Worm (Caenorhabditis elegans): ENCODE measurements around the gene F40G9.8.

Gene F40G9.8

DNA sequence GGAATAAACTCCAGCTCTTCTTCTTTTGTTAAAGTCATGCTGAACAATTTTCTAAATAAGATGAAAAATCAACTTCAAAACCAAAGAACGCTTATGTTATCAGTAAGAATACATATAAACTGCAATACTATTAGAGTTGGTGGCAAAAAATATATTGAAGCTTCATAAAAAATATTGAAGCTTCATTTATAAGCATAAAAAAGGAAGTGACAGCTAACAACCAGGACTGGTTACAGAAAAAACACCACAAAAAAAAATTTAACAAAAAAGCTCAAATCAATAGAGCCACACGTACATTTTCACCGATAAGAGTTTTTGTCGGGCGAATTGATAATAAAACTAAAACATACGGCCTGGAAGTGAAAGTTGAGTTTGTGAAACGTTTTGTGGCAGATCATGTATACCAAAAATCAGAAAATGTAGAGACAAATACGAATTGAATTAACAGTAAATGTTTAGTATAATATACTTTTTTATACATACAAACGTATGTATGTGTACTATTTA lies 17.1 kb downstream of the F40G9.8 start, which contains the start of gene sqst-5:
Gene sqst-5, minus strand, starts transcription at position 51 of the 507 bp plus-strand sequence.
- TF ChIP-seq pqm-1 (tag; optimal IDR thresholded peaks at IDR 0.05) (peak; percentile 59), snpc-4 (tag; optimal IDR thresholded peaks at IDR 0.05) (no peak), tbx-2 (tag; optimal IDR thresholded peaks at IDR 0.05) (no peak), elt-2 (tag; optimal IDR thresholded peaks at IDR 0.05) (peak; percentile 76)

DNA sequence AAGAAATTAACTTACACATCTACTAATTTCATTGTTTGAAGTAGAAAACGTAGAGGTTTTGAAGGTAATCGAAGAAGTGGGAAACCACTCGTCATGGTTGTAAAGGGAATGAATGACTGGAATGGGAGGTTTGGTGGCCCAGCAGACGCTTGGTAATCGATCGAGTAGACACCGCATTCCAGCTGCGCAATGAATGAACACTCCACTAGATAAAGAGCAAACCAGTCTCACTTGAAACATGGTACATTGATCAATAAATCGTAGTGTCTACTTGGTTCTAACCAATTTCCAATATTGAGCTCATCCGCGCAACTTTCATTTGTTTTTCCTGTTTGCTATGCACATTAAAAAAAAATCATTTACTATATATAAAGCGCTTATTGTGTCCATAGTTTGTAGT lies 18.3 kb downstream of the F40G9.8 start, which contains the start of gene fbxb-84:
Gene fbxb-84, minus strand, starts transcription at position 101 of the 400 bp plus-strand sequence.
- no peak for TF ChIP-seq mml-1 (tag; optimal IDR thresholded peaks at IDR 0.05)
- no peak for TF ChIP-seq nhr-28 (tag; optimal IDR thresholded peaks at IDR 0.05)
- no peak for TF ChIP-seq ama-1 (optimal IDR thresholded peaks at IDR 0.05)
- no peak for TF ChIP-seq fkh-2 (tag; optimal IDR thresholded peaks at IDR 0.05)
- TF ChIP-seq unc-39 (tag; optimal IDR thresholded peaks at IDR 0.05): no peak
- no peak for TF ChIP-seq sea-2 (GFP tag; optimal IDR thresholded peaks at IDR 0.05)
- no peak for TF ChIP-seq tbx-2 (tag; optimal IDR thresholded peaks at IDR 0.05)
- TF ChIP-seq ceh-16 (tag; optimal IDR thresholded peaks at IDR 0.05): no peak
- no peak for TF ChIP-seq ztf-11 (tag; optimal IDR thresholded peaks at IDR 0.05)
- TF ChIP-seq elt-1 (tag; optimal IDR thresholded peaks at IDR 0.05): no peak

DNA sequence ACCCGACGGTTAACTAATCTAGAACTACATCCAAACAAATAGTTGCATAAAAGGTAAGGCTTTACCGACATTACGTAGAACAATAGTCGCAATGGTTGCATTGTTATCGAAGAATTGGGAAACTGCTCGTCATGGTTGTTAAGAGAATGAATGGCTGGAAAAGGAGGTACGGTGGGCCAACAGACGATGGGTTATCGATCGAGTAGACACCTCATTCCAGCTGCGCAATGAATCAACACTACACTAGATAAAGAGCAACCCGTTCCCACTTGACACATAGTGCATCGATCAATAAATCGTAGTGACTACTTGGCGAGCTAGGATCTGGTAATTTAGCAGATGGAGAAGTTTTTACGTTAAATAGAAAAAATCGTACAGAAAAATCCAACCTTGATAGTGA lies 19.6 kb downstream of the F40G9.8 start, which contains the start of the genes T17A3.12 and fbxb-83:
Gene T17A3.12, minus strand, starts transcription at position 101 of the 400 bp plus-strand sequence.
Gene fbxb-83, minus strand, starts transcription at position 134 of the 400 bp plus-strand sequence.
- TF ChIP-seq fkh-10 (GFP tag; optimal IDR thresholded peaks at IDR 0.05) (no peak), nhr-43 (tag; optimal IDR thresholded peaks at IDR 0.05; ENCODE audit: poor library complexity, severe bottlenecking) (no peak), egl-27 (tag; optimal IDR thresholded peaks at IDR 0.05) (no peak), pha-4 (tag; optimal IDR thresholded peaks at IDR 0.05) (no peak), nhr-12 (tag; optimal IDR thresholded peaks at IDR 0.05) (no peak), ceh-82 (tag; optimal IDR thresholded peaks at IDR 0.05) (no peak), elt-1 (tag; optimal IDR thresholded peaks at IDR 0.05) (no peak), nhr-77 (tag; optimal IDR thresholded peaks at IDR 0.05) (no peak), ZK546.5 (tag; optimal IDR thresholded peaks at IDR 0.05) (no peak), nhr-67 (tag; optimal IDR thresholded peaks at IDR 0.05) (no peak), R02D3.7 (tag; optimal IDR thresholded peaks at IDR 0.05) (no peak), eor-1 (tag; optimal IDR thresholded peaks at IDR 0.05) (no peak), sea-2 (GFP tag; optimal IDR thresholded peaks at IDR 0.05) (no peak), hmg-11 (tag; optimal IDR thresholded peaks at IDR 0.05) (no peak), ceh-9 (tag; optimal IDR thresholded peaks at IDR 0.05) (no peak), nhr-237 (tag; optimal IDR thresholded peaks at IDR 0.05) (no peak), aly-2 (tag; optimal IDR thresholded peaks at IDR 0.05) (no peak), nfya-1 (tag; optimal IDR thresholded peaks at IDR 0.05; ENCODE audit: insufficient read depth) (no peak), daf-12 (tag; optimal IDR thresholded peaks at IDR 0.05) (no peak), nhr-11 (tag; optimal IDR thresholded peaks at IDR 0.05) (no peak)

DNA sequence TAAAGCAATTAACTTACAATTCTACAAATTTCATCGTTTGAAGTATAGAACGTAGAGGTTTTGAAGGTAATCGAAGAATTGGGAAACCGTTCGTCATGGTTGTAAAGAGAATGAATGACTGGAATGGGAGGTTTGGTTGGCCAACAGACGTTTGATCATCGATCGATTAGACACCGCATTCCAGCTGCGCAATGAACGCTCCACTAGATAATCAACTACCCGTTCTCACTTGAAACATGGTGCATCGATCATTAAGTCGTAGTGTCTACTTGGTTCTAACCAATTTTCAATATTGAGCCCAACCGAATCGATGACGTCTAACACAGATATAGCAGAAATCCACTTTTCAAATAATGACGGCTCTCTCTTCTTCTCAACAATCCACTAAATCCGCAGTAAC lies 21.6 kb downstream of the F40G9.8 start, which contains the start of gene fbxb-82:
Gene fbxb-82, minus strand, starts transcription at position 101 of the 400 bp plus-strand sequence.
- no peak for TF ChIP-seq ceh-16 (tag; optimal IDR thresholded peaks at IDR 0.05)
- no peak for TF ChIP-seq nhr-23 (tag; optimal IDR thresholded peaks at IDR 0.05)
- no peak for TF ChIP-seq nfya-1 (tag; optimal IDR thresholded peaks at IDR 0.05; ENCODE audit: insufficient read depth)
- TF ChIP-seq ZK546.5 (tag; optimal IDR thresholded peaks at IDR 0.05): no peak
- TF ChIP-seq nhr-12 (tag; optimal IDR thresholded peaks at IDR 0.05): no peak
- no peak for TF ChIP-seq zag-1 (tag; optimal IDR thresholded peaks at IDR 0.05)
- no peak for TF ChIP-seq snpc-4 (tag; optimal IDR thresholded peaks at IDR 0.05)
- TF ChIP-seq nhr-77 (tag; optimal IDR thresholded peaks at IDR 0.05): no peak
- TF ChIP-seq lin-39 (tag; optimal IDR thresholded peaks at IDR 0.05): no peak
- TF ChIP-seq nhr-11 (tag; optimal IDR thresholded peaks at IDR 0.05): no peak
- TF ChIP-seq elt-3 (tag; optimal IDR thresholded peaks at IDR 0.05): no peak
- no peak for TF ChIP-seq nhr-67 (tag; optimal IDR thresholded peaks at IDR 0.05)
- no peak for TF ChIP-seq nhr-25 (tag; optimal IDR thresholded peaks at IDR 0.05)

All from whole organism, L3 larva.